Worm (Caenorhabditis elegans): ENCODE measurements around the gene Y67H2A.2.
A peak's percentile ranks its signal among the peaks of the same experiment; 100 is the strongest.

Y67H2A.2 gene

ce11 chrIV:13313156-13313555, 15.5 kb upstream of the Y67H2A.2 start (continued):
- TF ChIP-seq ztf-6 (GFP tag; IDR thresholded peaks at IDR 0.05) (no peak), lir-1 (GFP tag; conservative IDR thresholded peaks at IDR 0.05) (no peak), him-1 (tag; optimal IDR thresholded peaks at IDR 0.05) (no peak), lin-40 (tag; optimal IDR thresholded peaks at IDR 0.05) (peak; percentile 1), gei-17 (GFP tag; optimal IDR thresholded peaks at IDR 0.05) (no peak), cebp-1 (GFP tag; IDR thresholded peaks at IDR 0.05) (no peak), cebp-1 (tag; optimal IDR thresholded peaks at IDR 0.05) (peak; percentile 14), sea-2 (GFP tag; IDR thresholded peaks at IDR 0.05) (no peak), mes-4 (tag; optimal IDR thresholded peaks at IDR 0.05) (no peak), snpc-1.3 (tag; optimal IDR thresholded peaks at IDR 0.05; ENCODE audit: insufficient read depth) (no peak), B0035.1 (tag; optimal IDR thresholded peaks at IDR 0.05) (no peak), hsf-1 (GFP tag; IDR thresholded peaks at IDR 0.05) (no peak), sptf-2 (GFP tag; optimal IDR thresholded peaks at IDR 0.05) (no peak), lin-26 (GFP tag; IDR thresholded peaks at IDR 0.05) (0 out of 2 replicates have a peak, but pooled peaks have one; percentile 64), lin-54 (GFP tag; optimal IDR thresholded peaks at IDR 0.05) (no peak)

ce11 chrIV:13311331-13312034, 13.9 kb upstream of the Y67H2A.2 start:
- TF ChIP-seq hlh-26 (GFP tag; conservative IDR thresholded peaks at IDR 0.05) (no peak), D2030.7 (GFP tag; IDR thresholded peaks at IDR 0.05) (peak; percentile 41; the same call in 1 of the 2 replicates), mcd-1 (GFP tag; IDR thresholded peaks at IDR 0.05) (0 out of 2 replicates have a peak, but pooled peaks have one; percentile 31), Y53G8AR.9 (GFP tag; conservative IDR thresholded peaks at IDR 0.05) (peak; percentile 54; the same call in 1 of the 2 replicates), attf-6 (GFP tag; IDR thresholded peaks at IDR 0.05) (peak; percentile 66), tbx-9 (tag; optimal IDR thresholded peaks at IDR 0.05; ENCODE audit: borderline replicate concordance) (no peak), dpl-1 (GFP tag; optimal IDR thresholded peaks at IDR 0.05) (peak; percentile 16), nfyb-1 (GFP tag; IDR thresholded peaks at IDR 0.05) (peak; percentile 10; the same call in 1 of the 2 replicates), unc-62 (GFP tag; optimal IDR thresholded peaks at IDR 0.05) (no peak), cebp-1 (GFP tag; IDR thresholded peaks at IDR 0.05) (no peak), cebp-1 (tag; optimal IDR thresholded peaks at IDR 0.05) (peak; percentile 3), die-1 (tag; optimal IDR thresholded peaks at IDR 0.05) (no peak), lin-54 (GFP tag; optimal IDR thresholded peaks at IDR 0.05) (peak; percentile 4), snpc-4 (GFP tag; optimal IDR thresholded peaks at IDR 0.05) (no peak), snpc-4 (tag; optimal IDR thresholded peaks at IDR 0.05) (peak in 2 of 4 experiments; percentile 64), snpc-1.1 (tag; optimal IDR thresholded peaks at IDR 0.05; ENCODE audit: insufficient read depth) (no peak), F33H1.4 (GFP tag; IDR thresholded peaks at IDR 0.05) (peak; percentile 96), bed-1 (GFP tag; IDR thresholded peaks at IDR 0.05) (no peak), rcor-1 (GFP tag; IDR thresholded peaks at IDR 0.05) (peak; percentile 20; the same call in 1 of the 2 replicates), ceh-91 (GFP tag; IDR thresholded peaks at IDR 0.05) (peak; percentile 75), pbrm-1 (GFP tag; IDR thresholded peaks at IDR 0.05) (no peak), ama-1 (optimal IDR thresholded peaks at IDR 0.05) (no peak), ama-1 (GFP tag; optimal IDR thresholded peaks at IDR 0.05) (no peak), lsl-1 (GFP tag; optimal IDR thresholded peaks at IDR 0.05) (peak; percentile 83), atf-7 (tag; optimal IDR thresholded peaks at IDR 0.05) (no peak), xnd-1 (tag; optimal IDR thresholded peaks at IDR 0.05) (peak; percentile 99), nhr-80 (tag; optimal IDR thresholded peaks at IDR 0.05) (peak; percentile 5), nhr-179 (tag; optimal IDR thresholded peaks at IDR 0.05) (no peak), Y56A3A.18 (GFP tag; IDR thresholded peaks at IDR 0.05) (no peak), C06A6.2 (GFP tag; conservative IDR thresholded peaks at IDR 0.05) (no peak), F22D6.2 (tag; optimal IDR thresholded peaks at IDR 0.05) (no peak), lin-26 (GFP tag; IDR thresholded peaks at IDR 0.05) (no peak), madf-6 (GFP tag; IDR thresholded peaks at IDR 0.05) (peak; percentile 100), efl-1 (GFP tag; optimal IDR thresholded peaks at IDR 0.05) (peak; percentile 37), snpc-3.4 (tag; optimal IDR thresholded peaks at IDR 0.05) (peak; percentile 61), ceh-79 (tag; optimal IDR thresholded peaks at IDR 0.05) (no peak)

All from whole organism, young adult.